Fruit fly (Drosophila melanogaster): ENCODE measurements around the gene CG11309.

The CG11309 gene

dm6 chr3L:21303659-21304058, 799 bp downstream of the CG11309 start:
- TF ChIP-seq CG17801 (GFP tag; optimal IDR thresholded peaks at IDR 0.05; ENCODE audit: partially characterized antibody), result no peak

- TF ChIP-seq CG17801 (GFP tag; optimal IDR thresholded peaks at IDR 0.05; ENCODE audit: partially characterized antibody), result no peak
Observed at dm6 chr3L:21302493-21302892, 2.0 kb downstream of the CG11309 start.

dm6 chr3L:21301737-21302487, 2.5 kb downstream of the CG11309 start:
- TF ChIP-seq CG17801 (GFP tag; optimal IDR thresholded peaks at IDR 0.05; ENCODE audit: partially characterized antibody), result no peak

dm6 chr3L:21300280-21300679, 4.2 kb downstream of the CG11309 start, which contains the start of gene Cpr78Cc:
Gene Cpr78Cc, plus strand, starts transcription at chr3L:21300580.
- TF ChIP-seq CG17801 (GFP tag; optimal IDR thresholded peaks at IDR 0.05; ENCODE audit: partially characterized antibody), result no peak

dm6 chr3L:21299203-21299602, 5.3 kb downstream of the CG11309 start:
- TF ChIP-seq CG17801 (GFP tag; optimal IDR thresholded peaks at IDR 0.05; ENCODE audit: partially characterized antibody), result no peak

dm6 chr3L:21298375-21298774, 6.1 kb downstream of the CG11309 start, which contains the start of gene CG43702:
Gene CG43702, plus strand, starts transcription at chr3L:21298675.
- no peak for TF ChIP-seq CG17801 (GFP tag; optimal IDR thresholded peaks at IDR 0.05; ENCODE audit: partially characterized antibody)

- no peak for TF ChIP-seq CG17801 (GFP tag; optimal IDR thresholded peaks at IDR 0.05; ENCODE audit: partially characterized antibody)
Observed at dm6 chr3L:21297703-21298102, 6.8 kb downstream of the CG11309 start, which contains the start of gene Edg78E. Gene Edg78E, minus strand, starts transcription at chr3L:21297803.

dm6 chr3L:21294202-21294601, 10.3 kb downstream of the CG11309 start, which contains the start of gene Cpr78Cb:
Gene Cpr78Cb, plus strand, starts transcription at chr3L:21294492.
- no peak for TF ChIP-seq CG17801 (GFP tag; optimal IDR thresholded peaks at IDR 0.05; ENCODE audit: partially characterized antibody)

dm6 chr3L:21292700-21293099, 11.8 kb downstream of the CG11309 start, which contains the start of gene Cpr78Ca:
Gene Cpr78Ca, minus strand, starts transcription at chr3L:21292800.
- TF ChIP-seq CG17801 (GFP tag; optimal IDR thresholded peaks at IDR 0.05; ENCODE audit: partially characterized antibody), result no peak

- TF ChIP-seq CG17801 (GFP tag; optimal IDR thresholded peaks at IDR 0.05; ENCODE audit: partially characterized antibody), result no peak
Observed at dm6 chr3L:21291055-21291454, 13.4 kb downstream of the CG11309 start.

dm6 chr3L:21290336-21290735, 14.1 kb downstream of the CG11309 start:
- no peak for TF ChIP-seq CG17801 (GFP tag; optimal IDR thresholded peaks at IDR 0.05; ENCODE audit: partially characterized antibody)

dm6 chr3L:21285639-21286338, 18.7 kb downstream of the CG11309 start, which contains the start of the genes CG12974 and pzg:
Gene CG12974, minus strand, starts transcription at chr3L:21285962.
Gene pzg, plus strand, starts transcription at chr3L:21286099.
- TF ChIP-seq CG17801 (GFP tag; optimal IDR thresholded peaks at IDR 0.05; ENCODE audit: partially characterized antibody), result peak; percentile 89

- TF ChIP-seq CG17801 (GFP tag; optimal IDR thresholded peaks at IDR 0.05; ENCODE audit: partially characterized antibody), result no peak
Observed at dm6 chr3L:21284720-21285638, 19.5 kb downstream of the CG11309 start.

dm6 chr3L:21283795-21284194, 20.7 kb downstream of the CG11309 start:
- no peak for TF ChIP-seq CG17801 (GFP tag; optimal IDR thresholded peaks at IDR 0.05; ENCODE audit: partially characterized antibody)

dm6 chr3L:21282741-21283140, 21.7 kb downstream of the CG11309 start:
- TF ChIP-seq CG17801 (GFP tag; optimal IDR thresholded peaks at IDR 0.05; ENCODE audit: partially characterized antibody), result no peak
